Fruit fly (Drosophila melanogaster): ENCODE results near the gene CG13946.

DNA sequence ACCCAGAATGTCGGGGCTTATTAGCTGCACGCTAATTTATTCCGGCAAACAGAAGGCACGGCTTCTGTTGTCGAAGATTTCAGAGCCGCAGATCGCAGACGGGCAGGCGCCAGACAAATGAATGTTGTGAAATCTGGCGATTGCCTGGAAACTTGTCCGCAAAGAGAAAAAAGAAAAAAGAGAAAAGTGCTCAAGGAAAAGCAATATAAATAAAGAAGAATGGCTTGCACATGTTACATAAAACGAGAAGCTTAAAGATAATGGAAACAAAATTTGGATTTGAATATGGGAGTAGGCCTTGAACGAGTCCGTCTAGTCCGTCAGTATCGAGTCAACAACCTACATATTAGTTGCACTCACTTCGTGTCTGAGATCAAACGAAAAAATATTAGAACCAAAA is 48.3 kb upstream of the CG13946 start, which contains the start of gene Hsp60B:
- TF ChIP-seq CG8089 (GFP tag; optimal IDR thresholded peaks at IDR 0.05): no peak
- no peak for TF ChIP-seq eve (GFP tag; optimal IDR thresholded peaks at IDR 0.05)
- no peak for TF ChIP-seq CG11085 (GFP tag; IDR thresholded peaks at IDR 0.05)
- no peak for TF ChIP-seq CG10321 (GFP tag; IDR thresholded peaks at IDR 0.05)
- no peak for TF ChIP-seq Abd-B (GFP tag; optimal IDR thresholded peaks at IDR 0.05)
- no peak for TF ChIP-seq otp (GFP tag; IDR thresholded peaks at IDR 0.05)
- TF ChIP-seq CG10462 (GFP tag; optimal IDR thresholded peaks at IDR 0.05): no peak
- TF ChIP-seq HLHmδ (GFP tag; optimal IDR thresholded peaks at IDR 0.05): no peak
- TF ChIP-seq fu2 (GFP tag; optimal IDR thresholded peaks at IDR 0.05): no peak
- TF ChIP-seq ap (GFP tag; IDR thresholded peaks at IDR 0.05): no peak
- no peak for TF ChIP-seq CG11247 (GFP tag; IDR thresholded peaks at IDR 0.05)
- no peak for TF ChIP-seq vvl (GFP tag; IDR thresholded peaks at IDR 0.05)

Measured in whole organism, embryonic.